Worm (Caenorhabditis elegans) whole organism, late embryonic: ENCODE data around the gene lin-25.

Experiments
- C08G9.2 ChIP-seq: sonication (generic microtip); optimal IDR thresholded peaks from 2 replicates; lab custom pipeline; 2016; ENCODE audit warnings: mild to moderate bottlenecking, missing genetic modification characterization, moderate library complexity, missing compliant biosample characterization
- C38D4.7 ChIP-seq: fragments of 200-800 bp; sonication (Bioruptor generic); optimal IDR thresholded peaks from 2 replicates; lab custom pipeline; 2018; ENCODE audit warnings: mild to moderate bottlenecking, missing genetic modification characterization, moderate library complexity, missing compliant biosample characterization
- K02D7.2 ChIP-seq: sonication (generic microtip); optimal IDR thresholded peaks from 2 replicates; lab custom pipeline; 2017; ENCODE audit warnings: mild to moderate bottlenecking, missing genetic modification characterization, missing compliant biosample characterization
- Y22D7AL.16 ChIP-seq: sonication (generic microtip); optimal IDR thresholded peaks from 2 replicates; lab custom pipeline; 2016; ENCODE audit warnings: missing genetic modification characterization, missing compliant biosample characterization
- ahr-1 ChIP-seq: sonication (generic microtip); optimal IDR thresholded peaks from 2 replicates; lab custom pipeline; 2016; ENCODE audit warnings: missing genetic modification characterization, missing compliant biosample characterization
- ceh-18 ChIP-seq: sonication (generic microtip); optimal IDR thresholded peaks from 2 replicates; lab custom pipeline; 2016; ENCODE audit warnings: missing genetic modification characterization, missing compliant biosample characterization
- ceh-19 ChIP-seq: fragments of 200-800 bp; sonication (Bioruptor generic); optimal IDR thresholded peaks from 2 replicates; lab custom pipeline; 2018; ENCODE audit warnings: mild to moderate bottlenecking, missing genetic modification characterization, missing compliant biosample characterization
- ceh-2 ChIP-seq: sonication (generic microtip); optimal IDR thresholded peaks from 2 replicates; lab custom pipeline; 2016; ENCODE audit warnings: missing genotype, missing genetic modification characterization, missing compliant biosample characterization
- ceh-24 ChIP-seq: sonication (generic microtip); optimal IDR thresholded peaks from 2 replicates; lab custom pipeline; 2016; ENCODE audit warnings: mild to moderate bottlenecking, missing genetic modification characterization, missing compliant biosample characterization
- ceh-31 ChIP-seq: sonication (generic microtip); optimal IDR thresholded peaks from 2 replicates; lab custom pipeline; 2016; ENCODE audit warnings: missing genetic modification characterization, missing compliant biosample characterization
- ceh-45 ChIP-seq: fragments of 200-800 bp; sonication (Bioruptor generic); IDR thresholded peaks from 2 replicates; pipeline ENCODE4 v1.3.6; 2022; ENCODE audit warnings: missing genetic modification reagents, missing genetic modification characterization, missing compliant biosample characterization
- ceh-48 ChIP-seq: sonication (generic microtip); optimal IDR thresholded peaks from 2 replicates; lab custom pipeline; 2016; ENCODE audit warnings: missing genetic modification characterization, inconsistent platforms, missing compliant biosample characterization
- ceh-6 ChIP-seq: fragments of 200-800 bp; sonication (Bioruptor generic); optimal IDR thresholded peaks from 2 replicates; lab custom pipeline; 2018; ENCODE audit warnings: mild to moderate bottlenecking, missing genetic modification characterization, missing compliant biosample characterization
- elt-2 ChIP-seq: sonication (generic microtip); optimal IDR thresholded peaks from 2 replicates; lab custom pipeline; 2016; ENCODE audit warnings: missing genetic modification reagents, missing genetic modification characterization, missing compliant biosample characterization
- elt-4 ChIP-seq: sonication (generic microtip); optimal IDR thresholded peaks from 2 replicates; lab custom pipeline; 2016; ENCODE audit warnings: missing genetic modification characterization, missing compliant biosample characterization
- fkh-10 ChIP-seq: fragments of 150-350 bp; optimal IDR thresholded peaks from 2 replicates; lab custom pipeline; 2014; ENCODE audit warnings: missing biosample characterization, missing genetic modification reagents, missing genetic modification characterization
- hlh-13 ChIP-seq: fragments of 200-800 bp; sonication (Bioruptor generic); optimal IDR thresholded peaks from 2 replicates; lab custom pipeline; 2018; ENCODE audit warnings: mild to moderate bottlenecking, missing genetic modification characterization, missing compliant biosample characterization
- hlh-30 ChIP-seq: sonication (generic microtip); optimal IDR thresholded peaks from 2 replicates; lab custom pipeline; 2017; ENCODE audit warnings: antibody characterized with exemption, missing genetic modification characterization, missing compliant biosample characterization; ENCODE audit not compliant: insufficient read depth
- hlh-6 ChIP-seq: sonication (generic microtip); optimal IDR thresholded peaks from 2 replicates; lab custom pipeline; 2016; ENCODE audit warnings: missing genotype, missing genetic modification characterization, missing compliant biosample characterization
- hlh-8 ChIP-seq: sonication (generic microtip); optimal IDR thresholded peaks from 2 replicates; lab custom pipeline; 2016; ENCODE audit warnings: missing genotype, missing genetic modification characterization, missing compliant biosample characterization
- lim-6 ChIP-seq: sonication (generic microtip); optimal IDR thresholded peaks from 2 replicates; lab custom pipeline; 2016; ENCODE audit warnings: missing genetic modification characterization, missing compliant biosample characterization
- nfya-1 ChIP-seq: sonication (generic microtip); optimal IDR thresholded peaks from 2 replicates; lab custom pipeline; 2017; ENCODE audit warnings: missing genetic modification characterization, mild to moderate bottlenecking, missing compliant biosample characterization, antibody characterized with exemption, moderate library complexity
- nhr-232 ChIP-seq: sonication (generic microtip); optimal IDR thresholded peaks from 2 replicates; lab custom pipeline; 2016; ENCODE audit warnings: missing genetic modification characterization, missing compliant biosample characterization
- pax-1 ChIP-seq: fragments of 150-350 bp; optimal IDR thresholded peaks from 2 replicates; lab custom pipeline; 2014; ENCODE audit warnings: missing biosample characterization, missing genetic modification characterization
- pha-2 ChIP-seq: sonication (generic microtip); optimal IDR thresholded peaks from 2 replicates; lab custom pipeline; 2017; ENCODE audit warnings: mild to moderate bottlenecking, missing genetic modification characterization, missing compliant biosample characterization
- pha-4 ChIP-seq: fragments of 150-350 bp; optimal IDR thresholded peaks from 2 replicates; lab custom pipeline; 2018; ENCODE audit warnings: missing biosample characterization, missing genetic modification reagents, missing genetic modification characterization
- ref-2 ChIP-seq: sonication (generic microtip); optimal IDR thresholded peaks from 2 replicates; lab custom pipeline; 2016; ENCODE audit warnings: missing genetic modification characterization, missing compliant biosample characterization
- rnt-1 ChIP-seq: sonication (generic microtip); optimal IDR thresholded peaks from 2 replicates; lab custom pipeline; 2016; ENCODE audit warnings: missing genetic modification characterization, missing compliant biosample characterization
- sdc-2 ChIP-seq: sonication (generic microtip); optimal IDR thresholded peaks from 2 replicates; lab custom pipeline; 2016; ENCODE audit warnings: missing genotype, missing genetic modification characterization, missing compliant biosample characterization
- sox-2 ChIP-seq: fragments of 200-800 bp; sonication (Bioruptor generic); IDR thresholded peaks from 2 replicates; pipeline ENCODE4 v1.3.6; 2022; ENCODE audit warnings: missing genetic modification reagents, missing genetic modification characterization, missing compliant biosample characterization
- syd-9 ChIP-seq: sonication (generic microtip); optimal IDR thresholded peaks from 2 replicates; lab custom pipeline; 2016; ENCODE audit warnings: mild to moderate bottlenecking, missing genetic modification characterization, moderate library complexity, missing compliant biosample characterization
- tbx-2 ChIP-seq: sonication (generic microtip); optimal IDR thresholded peaks from 2 replicates; lab custom pipeline; 2016; ENCODE audit warnings: missing genetic modification characterization, missing compliant biosample characterization
- unc-55 ChIP-seq: sonication (generic microtip); optimal IDR thresholded peaks from 2 replicates; lab custom pipeline; 2017; ENCODE audit warnings: missing biosample characterization, missing genetic modification reagents, missing genetic modification characterization
- zip-5 ChIP-seq: sonication (generic microtip); optimal IDR thresholded peaks from 2 replicates; lab custom pipeline; 2016; ENCODE audit warnings: missing genetic modification characterization, missing compliant biosample characterization
- ztf-16 ChIP-seq: sonication (generic microtip); optimal IDR thresholded peaks from 2 replicates; lab custom pipeline; 2017; ENCODE audit warnings: missing genetic modification characterization, missing compliant biosample characterization

lin-25 gene

ce11 chrV:12636248-12636647, 13.5 kb upstream of the lin-25 start:
- TF ChIP-seq hlh-8 (tag; lab: Kevin White, UChicago) (peak; percentile 3), syd-9 (tag; lab: Kevin White, UChicago) (no peak)

ce11 chrV:12637238-12637690, 12.5 kb upstream of the lin-25 start, which contains the start of gene F56H9.2:
Gene F56H9.2, plus strand, starts transcription at chrV:12637663.
- TF ChIP-seq pha-2 (tag; lab: Kevin White, UChicago) (no peak), hlh-8 (tag; lab: Kevin White, UChicago) (peak; percentile 55), hlh-30 (tag; lab: Kevin White, UChicago) (peak; percentile 69), ceh-31 (tag; lab: Kevin White, UChicago) (peak; percentile 45), ztf-16 (tag; lab: Kevin White, UChicago) (peak; percentile 32), pax-1 (tag; lab: Kevin White, UChicago) (peak; percentile 23), elt-2 (peak; percentile 66), ceh-19 (no peak), ceh-2 (tag; lab: Kevin White, UChicago) (peak; percentile 48), unc-55 (GFP tag; lab: Kevin White, UChicago) (peak; percentile 4), sox-2 (GFP tag; lab: Robert Waterston, UW) (peak; percentile 65), ceh-45 (no peak), tbx-2 (tag; lab: Kevin White, UChicago) (peak; percentile 65), sdc-2 (tag; lab: Kevin White, UChicago) (peak; percentile 55), nfya-1 (tag; lab: Kevin White, UChicago) (peak; percentile 52), ceh-18 (tag; lab: Kevin White, UChicago) (peak; percentile 41)

ce11 chrV:12637764-12638502, 11.8 kb upstream of the lin-25 start:
- TF ChIP-seq fkh-10 (no peak), hlh-6 (tag; lab: Kevin White, UChicago) (no peak), nhr-232 (tag; lab: Kevin White, UChicago) (no peak), elt-2 (peak; percentile 62)

- no peak for TF ChIP-seq ceh-24 (tag; lab: Kevin White, UChicago)
Observed at ce11 chrV:12640384-12640783, 9.3 kb upstream of the lin-25 start, which contains the start of gene gpa-8. Gene gpa-8, minus strand, starts transcription at chrV:12640484.

ce11 chrV:12644500-12644899, 5.2 kb upstream of the lin-25 start, which contains the start of gene F56H9.8:
Gene F56H9.8, plus strand, starts transcription at chrV:12644800.
- TF ChIP-seq rnt-1 (tag; lab: Kevin White, UChicago) (no peak), ref-2 (tag; lab: Kevin White, UChicago) (no peak)

- no peak for TF ChIP-seq ceh-6 (GFP tag; lab: Kevin White, UChicago)
- TF ChIP-seq ceh-48 (tag; lab: Kevin White, UChicago) = no peak
- TF ChIP-seq ahr-1 (tag; lab: Kevin White, UChicago) = no peak
- no peak for TF ChIP-seq ceh-31 (tag; lab: Kevin White, UChicago)
- no peak for TF ChIP-seq pha-4
- no peak for TF ChIP-seq hlh-13 (GFP tag; lab: Kevin White, UChicago)
- no peak for TF ChIP-seq lim-6 (tag; lab: Kevin White, UChicago)
- no peak for TF ChIP-seq K02D7.2 (tag; lab: Kevin White, UChicago)
- TF ChIP-seq elt-4 (tag; lab: Kevin White, UChicago) = no peak
- no peak for TF ChIP-seq C38D4.7 (GFP tag; lab: Kevin White, UChicago)
- no peak for TF ChIP-seq Y22D7AL.16 (tag; lab: Kevin White, UChicago)
- TF ChIP-seq hlh-30 (tag; lab: Kevin White, UChicago) = no peak
- TF ChIP-seq C08G9.2 (tag; lab: Kevin White, UChicago) = no peak
- TF ChIP-seq zip-5 (tag; lab: Kevin White, UChicago) = no peak
- no peak for TF ChIP-seq ztf-16 (tag; lab: Kevin White, UChicago)
- TF ChIP-seq syd-9 (tag; lab: Kevin White, UChicago) = no peak
Observed at ce11 chrV:12649213-12649612, 512 bp upstream of the lin-25 start, which contains the start of gene gpa-9. Gene gpa-9, minus strand, starts transcription at chrV:12649313.
